Fruit fly (Drosophila melanogaster) S2 (cell line): ENCODE data around the gene Ugt303A1.

Experiments
- CG8478 ChIP-seq: fragments of >200 bp; optimal IDR thresholded peaks from 2 replicates; lab custom pipeline; 2018
- CTCF ChIP-seq, 2 experiments: fragments of >200 bp; optimal IDR thresholded peaks; 2 replicates each; lab custom pipeline; 2018

DNA sequence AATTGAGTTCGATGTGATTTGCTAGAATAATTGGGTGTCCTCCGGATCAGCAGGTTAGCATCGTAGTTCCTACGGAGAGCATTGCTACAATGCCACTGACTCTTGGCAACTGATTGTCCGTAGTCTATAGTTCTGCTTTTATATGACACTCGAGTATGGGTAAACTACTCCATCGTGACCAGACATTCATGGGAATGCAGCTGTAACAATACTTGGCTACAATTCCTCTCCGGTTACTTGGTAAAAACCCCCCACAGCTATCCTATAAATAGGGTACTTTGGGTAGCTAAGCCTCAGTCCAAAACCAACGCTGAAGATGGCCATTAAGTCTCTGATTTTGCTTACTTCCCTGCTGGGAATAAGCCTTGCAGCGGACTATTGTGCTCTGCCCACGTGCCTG is 49.9 kb downstream of the Ugt303A1 start, which contains the start of gene scpr-C:
- TF ChIP-seq CG8478 (lab: Kevin White, UChicago) (no peak), CTCF (optimal IDR thresholded peaks at IDR 0.05; lab: Kevin White, UChicago) (no peak)
